Worm (Caenorhabditis elegans) whole organism, L1 larva: Measurements from ENCODE around the gene T08B1.4.
A peak's percentile ranks its signal among the peaks of the same experiment; 100 is the strongest.

Source experiments
- aha-1 ChIP-seq: fragments of 150-350 bp; optimal IDR thresholded peaks from 2 replicates; lab custom pipeline; 2014; ENCODE audit warnings: missing biosample characterization, missing genetic modification characterization
- aly-2 ChIP-seq: fragments of 150-350 bp; optimal IDR thresholded peaks from 2 replicates; lab custom pipeline; 2014; ENCODE audit warnings: missing biosample characterization, missing genetic modification characterization
- ceh-63 ChIP-seq: fragments of 200-800 bp; sonication (Bioruptor generic); optimal IDR thresholded peaks from 2 replicates; lab custom pipeline; 2018; ENCODE audit warnings: mild to moderate bottlenecking, missing genetic modification characterization, missing compliant biosample characterization
- ces-1 ChIP-seq: fragments of 150-350 bp; optimal IDR thresholded peaks from 2 replicates; lab custom pipeline; 2014; ENCODE audit warnings: missing biosample characterization, missing genetic modification reagents, missing genetic modification characterization
- efl-1 ChIP-seq, 4 experiments: fragments of 150-350 bp; optimal IDR thresholded peaks in 3 of 4; peaks in 1 of 4; 1 replicate in 1 of 4; 2 replicates in 3 of 4; lab custom pipeline; 2014; ENCODE audit warnings: missing biosample characterization in 2 of 4, missing genetic modification characterization in 2 of 4, missing genetic modification reagents in 2 of 4
- efl-3 ChIP-seq: fragments of 200-800 bp; sonication (Bioruptor generic); optimal IDR thresholded peaks from 2 replicates; lab custom pipeline; 2018; ENCODE audit warnings: mild to moderate bottlenecking, missing genetic modification characterization, missing compliant biosample characterization
- egl-13 ChIP-seq: sonication (generic microtip); optimal IDR thresholded peaks from 2 replicates; lab custom pipeline; 2016; ENCODE audit warnings: missing genotype, missing genetic modification reagents, missing genetic modification characterization, missing compliant biosample characterization
- elt-2 ChIP-seq: sonication (generic microtip); optimal IDR thresholded peaks from 2 replicates; lab custom pipeline; 2016; ENCODE audit warnings: missing genetic modification characterization, mild to moderate bottlenecking, inconsistent platforms, missing compliant biosample characterization, missing genetic modification reagents
- fkh-4 ChIP-seq: sonication (generic microtip); optimal IDR thresholded peaks from 2 replicates; lab custom pipeline; 2016; ENCODE audit warnings: missing compliant biosample characterization, missing genetic modification characterization, borderline replicate concordance
- fos-1 ChIP-seq: fragments of 150-350 bp; optimal IDR thresholded peaks from 2 replicates; lab custom pipeline; 2014; ENCODE audit warnings: missing biosample characterization, missing genetic modification characterization
- grh-1 ChIP-seq: fragments of 200-800 bp; sonication (Bioruptor generic); IDR thresholded peaks from 2 replicates; pipeline ENCODE4 v1.3.6; 2022; ENCODE audit warnings: missing genetic modification reagents, missing genetic modification characterization, missing compliant biosample characterization
- irx-1 ChIP-seq: sonication (generic microtip); optimal IDR thresholded peaks from 2 replicates; lab custom pipeline; 2016; ENCODE audit warnings: missing genetic modification characterization, missing compliant biosample characterization
- lin-14 ChIP-seq: fragments of 200-800 bp; sonication (Bioruptor generic); optimal IDR thresholded peaks from 2 replicates; lab custom pipeline; 2018; ENCODE audit warnings: mild to moderate bottlenecking, missing genetic modification characterization, moderate library complexity, missing compliant biosample characterization
- lin-15B ChIP-seq: fragments of 150-350 bp; sonication (generic microtip); optimal IDR thresholded peaks from 3 replicates; lab custom pipeline; 2014; ENCODE audit warnings: missing biosample characterization, missing genetic modification characterization
- lin-35 ChIP-seq, 2 experiments: fragments of 150-350 bp; optimal IDR thresholded peaks; 2 replicates each; lab custom pipeline; 2014; ENCODE audit warnings: missing biosample characterization in 2 of 2, missing genetic modification characterization in 2 of 2, missing genetic modification reagents in 2 of 2
- lin-39 ChIP-seq: fragments of 150-350 bp; optimal IDR thresholded peaks from 2 replicates; lab custom pipeline; 2014; ENCODE audit warnings: missing biosample characterization, missing genetic modification reagents, missing genetic modification characterization
- mab-9 ChIP-seq: fragments of 200-800 bp; sonication (Bioruptor generic); IDR thresholded peaks from 2 replicates; pipeline ENCODE4 v1.3.6; 2022; ENCODE audit warnings: missing genetic modification reagents, missing genetic modification characterization, missing compliant biosample characterization
- mep-1 ChIP-seq: fragments of 150-350 bp; optimal IDR thresholded peaks from 2 replicates; lab custom pipeline; 2014; ENCODE audit warnings: missing biosample characterization, missing genetic modification characterization
- nhr-12 ChIP-seq: sonication (generic microtip); optimal IDR thresholded peaks from 2 replicates; lab custom pipeline; 2017; ENCODE audit warnings: missing biosample characterization, missing genetic modification characterization
- nhr-20 ChIP-seq: sonication (generic microtip); optimal IDR thresholded peaks from 2 replicates; lab custom pipeline; 2016; ENCODE audit warnings: mild to moderate bottlenecking, missing genetic modification characterization, missing compliant biosample characterization
- nhr-237 ChIP-seq: fragments of 150-350 bp; optimal IDR thresholded peaks from 2 replicates; lab custom pipeline; 2014; ENCODE audit warnings: missing biosample characterization, missing genetic modification characterization
- nhr-47 ChIP-seq: sonication (generic microtip); optimal IDR thresholded peaks from 2 replicates; lab custom pipeline; 2016; ENCODE audit warnings: mild to moderate bottlenecking, missing genetic modification characterization, moderate library complexity, missing compliant biosample characterization
- nhr-84 ChIP-seq: sonication (generic microtip); optimal IDR thresholded peaks from 2 replicates; lab custom pipeline; 2017; ENCODE audit warnings: missing biosample characterization, missing genetic modification characterization
- sox-4 ChIP-seq: sonication (generic microtip); optimal IDR thresholded peaks from 2 replicates; lab custom pipeline; 2016; ENCODE audit warnings: missing genetic modification characterization, missing compliant biosample characterization
- sptf-1 ChIP-seq: fragments of 150-350 bp; optimal IDR thresholded peaks from 2 replicates; lab custom pipeline; 2014; ENCODE audit warnings: missing biosample characterization, missing genetic modification characterization
- unc-130 ChIP-seq: fragments of 150-350 bp; optimal IDR thresholded peaks from 2 replicates; lab custom pipeline; 2017; ENCODE audit warnings: missing biosample characterization, missing genetic modification characterization, inconsistent platforms
- unc-62 ChIP-seq: fragments of 150-350 bp; optimal IDR thresholded peaks from 2 replicates; lab custom pipeline; 2014; ENCODE audit warnings: missing biosample characterization, missing genetic modification reagents, missing genetic modification characterization
- vab-15 ChIP-seq: sonication (generic microtip); optimal IDR thresholded peaks from 2 replicates; lab custom pipeline; 2017; ENCODE audit warnings: missing genotype, mild to moderate bottlenecking, missing genetic modification characterization, missing compliant biosample characterization

T08B1.4 gene

DNA sequence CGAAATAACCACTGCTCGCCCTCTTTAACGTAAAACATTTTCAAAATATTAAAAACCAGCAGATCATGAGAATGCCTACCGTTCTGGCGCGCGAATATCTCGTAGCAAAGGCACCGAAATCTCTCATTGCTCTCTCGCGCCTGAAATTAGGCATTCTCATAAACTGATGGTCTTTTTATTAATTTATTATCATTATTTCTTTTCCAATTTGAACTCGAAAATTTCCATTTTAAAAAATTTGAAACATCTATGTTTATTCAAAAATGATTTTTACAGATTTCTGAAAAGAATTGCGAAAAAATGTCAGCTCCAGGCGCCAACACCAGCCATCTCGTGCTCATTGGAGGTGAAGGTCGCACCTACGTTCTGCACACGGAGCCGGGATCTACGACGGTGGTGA is 50.8 kb downstream of the T08B1.4 start, which contains the start of gene F59A7.12:
Gene F59A7.12, plus strand, starts transcription at position 301 of the 400 bp plus-strand sequence.
- TF ChIP-seq fos-1 (tag; lab: Kevin White, UChicago) (no peak), grh-1 (GFP tag; lab: Robert Waterston, UW) (no peak), nhr-47 (tag; lab: Kevin White, UChicago) (no peak), lin-15B (tag; lab: Kevin White, UChicago) (no peak), nhr-237 (tag; lab: Kevin White, UChicago) (no peak), nhr-12 (tag; lab: Kevin White, UChicago) (no peak), nhr-20 (tag; lab: Kevin White, UChicago) (no peak), sox-4 (tag; lab: Kevin White, UChicago) (no peak), efl-3 (no peak), fkh-4 (no peak)

DNA sequence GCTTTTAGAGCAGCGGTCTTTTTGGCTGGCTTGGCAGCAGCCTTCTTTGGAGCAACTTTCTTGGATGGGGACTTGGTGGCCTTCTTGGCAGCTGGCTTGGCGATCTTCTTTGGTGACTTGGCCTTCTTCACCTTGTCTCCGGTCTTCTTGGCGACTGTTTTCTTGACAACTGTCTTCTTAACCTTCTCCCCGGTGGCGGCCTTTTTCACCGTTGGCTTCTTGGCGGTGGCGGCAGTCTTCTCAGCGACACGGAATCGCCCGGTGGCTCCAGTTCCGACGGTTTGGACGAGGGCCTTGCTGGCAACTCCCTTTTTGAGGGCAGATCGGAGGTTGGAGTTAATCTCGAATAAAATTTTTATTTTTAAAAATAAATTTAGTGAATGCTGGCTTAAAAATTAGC is 51.6 kb downstream of the T08B1.4 start:
- no peak for TF ChIP-seq ces-1 (GFP tag; lab: Kevin White, UChicago)
- TF ChIP-seq efl-1 (optimal IDR thresholded peaks at IDR 0.05; lab: Kevin White, UChicago) = no peak
- TF ChIP-seq efl-1 (GFP tag; optimal IDR thresholded peaks at IDR 0.05 in 1 of 2; lab: Kevin White, UChicago) = peak in 1 of 2 experiments; percentile 10

DNA sequence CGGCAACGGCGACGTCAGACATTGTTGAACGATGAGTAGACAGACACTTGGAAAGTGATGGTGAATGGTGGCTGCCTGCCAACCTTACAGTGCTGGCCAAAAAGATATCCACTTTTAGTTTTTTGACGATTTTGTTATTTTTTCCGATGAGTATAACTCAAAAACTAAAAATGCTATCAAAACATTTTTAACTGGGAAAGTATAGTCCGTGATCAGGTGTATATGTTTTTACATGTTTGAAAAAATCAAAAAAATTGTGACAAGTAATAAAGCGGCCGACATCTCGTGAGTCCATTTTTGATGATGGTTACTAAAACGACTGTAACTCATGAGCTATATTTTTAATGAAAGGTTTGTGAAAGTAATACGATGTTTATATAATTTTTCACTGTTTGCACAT is 52.4 kb downstream of the T08B1.4 start, which contains the start of gene hil-6:
Gene hil-6, minus strand, starts transcription at position 101 of the 400 bp plus-strand sequence.
- no peak for TF ChIP-seq egl-13
- TF ChIP-seq unc-130 = no peak
- TF ChIP-seq vab-15 (tag; lab: Kevin White, UChicago) = no peak
- no peak for TF ChIP-seq lin-39
- TF ChIP-seq mab-9 = no peak
- TF ChIP-seq unc-62 (GFP tag; lab: Kevin White, UChicago) = no peak
- no peak for TF ChIP-seq nhr-20 (tag; lab: Kevin White, UChicago)
- no peak for TF ChIP-seq aha-1
- TF ChIP-seq irx-1 = no peak
- TF ChIP-seq elt-2 (tag; lab: Kevin White, UChicago) = no peak
- no peak for TF ChIP-seq nhr-84 (tag; lab: Kevin White, UChicago)
- TF ChIP-seq sptf-1 (tag; lab: Kevin White, UChicago) = no peak
- no peak for TF ChIP-seq lin-14 (GFP tag; lab: Kevin White, UChicago)
- no peak for TF ChIP-seq ces-1 (GFP tag; lab: Kevin White, UChicago)
- TF ChIP-seq aly-2 (tag; lab: Kevin White, UChicago) = no peak
- no peak for TF ChIP-seq ceh-63 (GFP tag; lab: Kevin White, UChicago)
- no peak for TF ChIP-seq lin-35 (GFP tag; optimal IDR thresholded peaks at IDR 0.05; lab: Kevin White, UChicago)
- TF ChIP-seq mep-1 (tag; lab: Kevin White, UChicago) = no peak
- no peak for TF ChIP-seq sox-4 (tag; lab: Kevin White, UChicago)
